Fruit fly (Drosophila melanogaster) whole organism, embryonic: Measurements from ENCODE around the gene Rpp21.

Source experiments
- ATbp ChIP-seq: fragments of 200-800 bp; sonication (Bioruptor generic); optimal IDR thresholded peaks from 2 replicates; lab custom pipeline; 2017; ENCODE audit warnings: missing biosample characterization, mild to moderate bottlenecking, missing genetic modification characterization, missing genetic modification reagents
- Atf3 ChIP-seq: fragments of 200-800 bp; sonication (Bioruptor generic); optimal IDR thresholded peaks from 3 replicates; lab custom pipeline; 2016; ENCODE audit warnings: missing biosample characterization, missing genetic modification characterization
- CG10274 ChIP-seq: fragments of 200-800 bp; sonication (Bioruptor generic); optimal IDR thresholded peaks from 3 replicates; lab custom pipeline; 2017; ENCODE audit warnings: missing biosample characterization, mild to moderate bottlenecking, missing genetic modification characterization
- CG12236 ChIP-seq: fragments of 200-800 bp; sonication (Bioruptor generic); optimal IDR thresholded peaks from 2 replicates; lab custom pipeline; 2016; ENCODE audit warnings: missing biosample characterization, missing genetic modification characterization
- CG13894 ChIP-seq: fragments of 200-800 bp; sonication (Bioruptor generic); optimal IDR thresholded peaks from 3 replicates; lab custom pipeline; 2018; ENCODE audit warnings: missing biosample characterization, mild to moderate bottlenecking, missing genetic modification characterization, moderate library complexity
- CG14441 ChIP-seq: fragments of 200-800 bp; sonication (Bioruptor generic); IDR thresholded peaks from 2 replicates; pipeline ENCODE4 v1.3.6; 2022; ENCODE audit warnings: missing biosample characterization, missing genetic modification characterization
- CG2129 ChIP-seq: fragments of 200-800 bp; sonication (Bioruptor generic); IDR thresholded peaks from 2 replicates; pipeline ENCODE4 v1.3.6; 2022; ENCODE audit warnings: missing biosample characterization, missing genetic modification characterization; ENCODE audit not compliant: partially characterized antibody
- CG2199 ChIP-seq: fragments of 200-800 bp; sonication (Bioruptor generic); IDR thresholded peaks from 3 replicates; pipeline ENCODE4 v1.3.6; 2022; ENCODE audit warnings: missing biosample characterization, missing genetic modification characterization
- CG2202 ChIP-seq: fragments of 200-800 bp; sonication (Bioruptor generic); optimal IDR thresholded peaks from 2 replicates; lab custom pipeline; 2018; ENCODE audit warnings: missing biosample characterization, mild to moderate bottlenecking, missing genetic modification characterization
- CG2678 ChIP-seq: fragments of 200-800 bp; sonication (Bioruptor generic); optimal IDR thresholded peaks from 3 replicates; lab custom pipeline; 2019; ENCODE audit warnings: missing biosample characterization, mild to moderate bottlenecking, missing genetic modification characterization, moderate library complexity
- CG2712 ChIP-seq: fragments of 200-800 bp; optimal IDR thresholded peaks from 3 replicates; lab custom pipeline; 2019; ENCODE audit warnings: missing biosample characterization, mild to moderate bottlenecking, missing genetic modification characterization, moderate library complexity
- CG31224 ChIP-seq: fragments of 200-800 bp; sonication (Bioruptor generic); IDR thresholded peaks from 2 replicates; pipeline ENCODE4 v1.3.6; 2022; ENCODE audit warnings: missing biosample characterization, missing genetic modification characterization
- CG31388 ChIP-seq: fragments of 200-800 bp; sonication (Bioruptor generic); optimal IDR thresholded peaks from 2 replicates; lab custom pipeline; 2016; ENCODE audit warnings: missing biosample characterization, missing genetic modification characterization
- CG31441 ChIP-seq: fragments of 200-800 bp; sonication (Bioruptor generic); IDR thresholded peaks from 2 replicates; pipeline ENCODE4 v1.3.6; 2022; ENCODE audit warnings: missing biosample characterization, missing genetic modification characterization
- CG43689 ChIP-seq: fragments of 200-800 bp; sonication (Bioruptor generic); IDR thresholded peaks from 2 replicates; pipeline ENCODE4 v1.3.6; 2022; ENCODE audit warnings: missing biosample characterization, missing genetic modification characterization
- CG6765 ChIP-seq: fragments of 200-800 bp; sonication (Bioruptor generic); optimal IDR thresholded peaks from 3 replicates; lab custom pipeline; 2017; ENCODE audit warnings: missing biosample characterization, mild to moderate bottlenecking, missing genetic modification characterization
- CG9215 ChIP-seq: fragments of 200-800 bp; sonication (Bioruptor generic); IDR thresholded peaks from 2 replicates; pipeline ENCODE4 v1.3.6; 2022; ENCODE audit warnings: missing biosample characterization, missing genetic modification characterization
- CG9609 ChIP-seq: fragments of 200-800 bp; sonication (Bioruptor generic); optimal IDR thresholded peaks from 3 replicates; lab custom pipeline; 2016; ENCODE audit warnings: missing biosample characterization, missing genetic modification characterization
- CG9727 ChIP-seq: fragments of 200-800 bp; sonication (Bioruptor generic); optimal IDR thresholded peaks from 3 replicates; lab custom pipeline; 2017; ENCODE audit warnings: missing biosample characterization, mild to moderate bottlenecking, missing genetic modification characterization
- CG9932 ChIP-seq: fragments of 200-800 bp; sonication (Bioruptor generic); IDR thresholded peaks from 2 replicates; pipeline ENCODE4 v1.3.6; 2022; ENCODE audit warnings: missing biosample characterization, missing genetic modification characterization
- Camta ChIP-seq: fragments of 200-800 bp; sonication (Bioruptor generic); optimal IDR thresholded peaks from 2 replicates; lab custom pipeline; 2016; ENCODE audit warnings: missing biosample characterization, missing genetic modification characterization
- D ChIP-seq, 2 experiments: fragments of 200-800 bp in 1 of 2; fragments of >200 bp in 1 of 2; sonication (Bioruptor generic) in 1 of 2; optimal IDR thresholded peaks; 2 replicates in 1 of 2; 3 replicates in 1 of 2; lab custom pipeline; 2017; ENCODE audit warnings: mild to moderate bottlenecking in 1 of 2, missing biosample characterization in 1 of 2, missing genetic modification characterization in 1 of 2, missing genetic modification reagents in 1 of 2
- Dip3 ChIP-seq: fragments of 200-800 bp; sonication (Bioruptor generic); optimal IDR thresholded peaks from 3 replicates; lab custom pipeline; 2016; ENCODE audit warnings: missing biosample characterization, missing genetic modification characterization
- Dll ChIP-seq: fragments of 200-800 bp; sonication (Bioruptor generic); IDR thresholded peaks from 4 replicates; pipeline ENCODE4 v1.3.6; 2022; ENCODE audit warnings: missing biosample characterization, missing genetic modification characterization; ENCODE audit not compliant: partially characterized antibody
- E2f1 ChIP-seq: fragments of 200-800 bp; sonication (Bioruptor generic); IDR thresholded peaks from 2 replicates; pipeline ENCODE4 v1.3.6; 2022; ENCODE audit warnings: missing biosample characterization, missing genetic modification characterization
- HLH3B ChIP-seq: fragments of 200-800 bp; sonication (Bioruptor generic); IDR thresholded peaks from 2 replicates; pipeline ENCODE4 v1.3.6; 2022; ENCODE audit warnings: missing biosample characterization, missing genetic modification characterization
- HLH4C ChIP-seq: fragments of 200-800 bp; sonication (Bioruptor generic); IDR thresholded peaks from 3 replicates; pipeline ENCODE4 v1.3.6; 2022; ENCODE audit warnings: missing biosample characterization, missing genetic modification characterization; ENCODE audit not compliant: partially characterized antibody
- HmgZ ChIP-seq: fragments of 200-800 bp; sonication (Bioruptor generic); optimal IDR thresholded peaks from 2 replicates; lab custom pipeline; 2018; ENCODE audit warnings: missing biosample characterization, mild to moderate bottlenecking, missing genetic modification characterization
- Hsf ChIP-seq: fragments of 200-800 bp; sonication (Bioruptor generic); optimal IDR thresholded peaks from 3 replicates; lab custom pipeline; 2016; ENCODE audit warnings: missing biosample characterization, missing genetic modification characterization
- Lpt ChIP-seq: fragments of >200 bp; optimal IDR thresholded peaks from 2 replicates; lab custom pipeline; 2018; ENCODE audit warnings: missing biosample characterization, missing genetic modification characterization
- ac ChIP-seq: fragments of 200-800 bp; sonication (Bioruptor generic); optimal IDR thresholded peaks from 3 replicates; lab custom pipeline; 2017; ENCODE audit warnings: missing biosample characterization, mild to moderate bottlenecking, missing genetic modification characterization
- br ChIP-seq: fragments of >200 bp; optimal IDR thresholded peaks from 2 replicates; lab custom pipeline; 2017
- cas ChIP-seq: fragments of 200-800 bp; sonication (Bioruptor generic); IDR thresholded peaks from 2 replicates; pipeline ENCODE4 v1.3.6; 2022; ENCODE audit warnings: missing biosample characterization, missing genetic modification characterization
- chm ChIP-seq: fragments of 200-800 bp; sonication (Bioruptor generic); IDR thresholded peaks from 2 replicates; pipeline ENCODE4 v1.3.6; 2022; ENCODE audit warnings: missing biosample characterization, missing genetic modification characterization
- dimm ChIP-seq: fragments of 200-800 bp; sonication (Bioruptor generic); IDR thresholded peaks from 2 replicates; pipeline ENCODE4 v1.3.6; 2022; ENCODE audit warnings: missing biosample characterization, missing genetic modification characterization
- disco-r ChIP-seq: fragments of 200-800 bp; sonication (Bioruptor generic); optimal IDR thresholded peaks from 2 replicates; lab custom pipeline; 2016; ENCODE audit warnings: missing biosample characterization, missing genetic modification characterization
- dmrt11E ChIP-seq: fragments of 200-800 bp; sonication (Bioruptor generic); optimal IDR thresholded peaks from 3 replicates; lab custom pipeline; 2018; ENCODE audit warnings: missing biosample characterization, mild to moderate bottlenecking, missing genetic modification characterization, moderate library complexity
- dysf ChIP-seq: fragments of 200-800 bp; sonication (Bioruptor generic); IDR thresholded peaks from 3 replicates; pipeline ENCODE4 v1.3.6; 2022; ENCODE audit warnings: missing biosample characterization, missing genetic modification characterization
- gce ChIP-seq: fragments of 200-800 bp; sonication (Bioruptor generic); IDR thresholded peaks from 3 replicates; pipeline ENCODE4 v1.3.6; 2022; ENCODE audit warnings: missing biosample characterization, missing genetic modification characterization
- gfzf ChIP-seq: fragments of 200-800 bp; sonication (Bioruptor generic); optimal IDR thresholded peaks from 2 replicates; lab custom pipeline; 2016; ENCODE audit warnings: missing biosample characterization, mild to moderate bottlenecking, missing genetic modification characterization, moderate library complexity
- insv ChIP-seq, 2 experiments: fragments of 200-800 bp; sonication (Bioruptor generic); optimal IDR thresholded peaks; 3 replicates each; lab custom pipeline; 2016 to 2018; ENCODE audit warnings: missing biosample characterization in 2 of 2, missing genetic modification characterization in 2 of 2
- jing ChIP-seq: fragments of 200-800 bp; sonication (Bioruptor generic); optimal IDR thresholded peaks from 2 replicates; lab custom pipeline; 2018; ENCODE audit warnings: missing biosample characterization, mild to moderate bottlenecking, missing genetic modification characterization
- kni ChIP-seq: fragments of 200-800 bp; sonication (Bioruptor generic); optimal IDR thresholded peaks from 3 replicates; lab custom pipeline; 2017; ENCODE audit warnings: mild to moderate bottlenecking, missing biosample characterization, missing genetic modification reagents, missing genetic modification characterization
- maf-S ChIP-seq: fragments of 200-800 bp; sonication (Bioruptor generic); optimal IDR thresholded peaks from 2 replicates; lab custom pipeline; 2016; ENCODE audit warnings: missing biosample characterization, missing genetic modification characterization
- pnt ChIP-seq: fragments of 200-800 bp; sonication (Bioruptor generic); optimal IDR thresholded peaks from 3 replicates; lab custom pipeline; 2016; ENCODE audit warnings: missing biosample characterization, missing genetic modification characterization
- prd ChIP-seq, 3 experiments: fragments of >200 bp in 2 of 3; fragments of 200-800 bp in 1 of 3; sonication (Bioruptor generic) in 1 of 3; optimal IDR thresholded peaks in 2 of 3; IDR thresholded peaks in 1 of 3; 2 replicates in 2 of 3; 3 replicates in 1 of 3; pipeline versions ENCODE4 v1.3.6 to Lab custom; 2017 to 2022; ENCODE audit warnings: missing biosample characterization in 1 of 3, missing genetic modification characterization in 1 of 3
- sisA ChIP-seq: fragments of 200-800 bp; sonication (Bioruptor generic); IDR thresholded peaks from 2 replicates; pipeline ENCODE4 v1.3.6; 2022; ENCODE audit warnings: missing biosample characterization, missing genetic modification characterization
- ssp ChIP-seq: fragments of 200-800 bp; sonication (Bioruptor generic); IDR thresholded peaks from 2 replicates; pipeline ENCODE4 v1.3.6; 2022; ENCODE audit warnings: missing biosample characterization, missing genetic modification characterization
- ttk ChIP-seq: fragments of 200-800 bp; sonication (Bioruptor generic); IDR thresholded peaks from 2 replicates; pipeline ENCODE4 v2.1.2; 2022; ENCODE audit warnings: missing biosample characterization, missing genetic modification characterization
- twi ChIP-seq: fragments of 200-800 bp; optimal IDR thresholded peaks from 2 replicates; lab custom pipeline; 2019; ENCODE audit warnings: missing biosample characterization, mild to moderate bottlenecking, missing genetic modification characterization, moderate library complexity

The Rpp21 gene

dm6 chrX:1052684-1053389, 22.3 kb downstream of the Rpp21 start (continued):
- TF ChIP-seq CG12236 (GFP tag; lab: Kevin White, UChicago) (no peak), CG10274 (GFP tag; lab: Kevin White, UChicago) (no peak), CG2129 (GFP tag; lab: Robert Waterston, UW) (no peak), D (optimal IDR thresholded peaks at IDR 0.05; lab: Kevin White, UChicago) (no peak), D (GFP tag; optimal IDR thresholded peaks at IDR 0.05; lab: Kevin White, UChicago) (peak; percentile 18), ac (GFP tag; lab: Kevin White, UChicago) (no peak), ttk (GFP tag; lab: Robert Waterston, UW) (peak; percentile 41; the same call in 1 of the 2 replicates), Atf3 (GFP tag; lab: Kevin White, UChicago) (no peak), CG9727 (peak; percentile 40), chm (no peak), gce (0 out of 3 replicates have a peak, but pooled peaks have one; percentile 24), CG9609 (GFP tag; lab: Kevin White, UChicago) (peak; percentile 22), CG31441 (GFP tag; lab: Robert Waterston, UW) (peak; percentile 66), HmgZ (no peak), ssp (GFP tag; lab: Robert Waterston, UW) (peak; percentile 33; the same call in 1 of the 2 replicates), cas (GFP tag; lab: Robert Waterston, UW) (no peak), CG9215 (GFP tag; lab: Robert Waterston, UW) (no peak), CG31388 (GFP tag; lab: Kevin White, UChicago) (no peak), CG2678 (tag; lab: Kevin White, UChicago) (peak; percentile 54), CG6765 (GFP tag; lab: Kevin White, UChicago) (no peak), Hsf (GFP tag; lab: Kevin White, UChicago) (peak; percentile 16), Dip3 (no peak), CG9932 (GFP tag; lab: Robert Waterston, UW) (no peak), prd (optimal IDR thresholded peaks at IDR 0.05; lab: Kevin White, UChicago) (no peak), prd (GFP tag; IDR thresholded peaks at IDR 0.05; lab: Robert Waterston, UW) (peak; percentile 58; the same call in 1 of the 3 replicates), ATbp (GFP tag; lab: Kevin White, UChicago) (peak; percentile 47), twi (no peak), CG13894 (tag; lab: Kevin White, UChicago) (no peak), HLH4C (GFP tag; lab: Robert Waterston, UW) (no peak), CG2199 (GFP tag; lab: Robert Waterston, UW) (no peak), jing (no peak), CG2712 (tag; lab: Kevin White, UChicago) (peak; percentile 53), insv (GFP tag; optimal IDR thresholded peaks at IDR 0.05; lab: Kevin White, UChicago) (no peak), CG14441 (GFP tag; lab: Robert Waterston, UW) (peak; percentile 43; the same call in 1 of the 2 replicates), pnt (GFP tag; lab: Kevin White, UChicago) (peak; percentile 47), gfzf (GFP tag; lab: Kevin White, UChicago) (no peak), disco-r (GFP tag; lab: Kevin White, UChicago) (no peak), dysf (GFP tag; lab: Robert Waterston, UW) (peak; percentile 56; the same call in 2 of the 3 replicates), dmrt11E (tag; lab: Kevin White, UChicago) (peak; percentile 52), kni (GFP tag; lab: Kevin White, UChicago) (no peak), CG31224 (GFP tag; lab: Robert Waterston, UW) (no peak), HLH3B (peak; percentile 40; the same call in 1 of the 2 replicates), E2f1 (GFP tag; lab: Robert Waterston, UW) (no peak), CG2202 (tag; lab: Kevin White, UChicago) (no peak), Lpt (no peak), Dll (GFP tag; lab: Robert Waterston, UW) (no peak), maf-S (GFP tag; lab: Kevin White, UChicago) (no peak), br (lab: Kevin White, UChicago) (no peak), CG43689 (GFP tag; lab: Robert Waterston, UW) (no peak), dimm (no peak), Camta (no peak), sisA (GFP tag; lab: Robert Waterston, UW) (peak; percentile 55; the same call in 1 of the 2 replicates)
